ENCODE assay signal across 1 fruit fly cellular context in the genomic region with DNA sequence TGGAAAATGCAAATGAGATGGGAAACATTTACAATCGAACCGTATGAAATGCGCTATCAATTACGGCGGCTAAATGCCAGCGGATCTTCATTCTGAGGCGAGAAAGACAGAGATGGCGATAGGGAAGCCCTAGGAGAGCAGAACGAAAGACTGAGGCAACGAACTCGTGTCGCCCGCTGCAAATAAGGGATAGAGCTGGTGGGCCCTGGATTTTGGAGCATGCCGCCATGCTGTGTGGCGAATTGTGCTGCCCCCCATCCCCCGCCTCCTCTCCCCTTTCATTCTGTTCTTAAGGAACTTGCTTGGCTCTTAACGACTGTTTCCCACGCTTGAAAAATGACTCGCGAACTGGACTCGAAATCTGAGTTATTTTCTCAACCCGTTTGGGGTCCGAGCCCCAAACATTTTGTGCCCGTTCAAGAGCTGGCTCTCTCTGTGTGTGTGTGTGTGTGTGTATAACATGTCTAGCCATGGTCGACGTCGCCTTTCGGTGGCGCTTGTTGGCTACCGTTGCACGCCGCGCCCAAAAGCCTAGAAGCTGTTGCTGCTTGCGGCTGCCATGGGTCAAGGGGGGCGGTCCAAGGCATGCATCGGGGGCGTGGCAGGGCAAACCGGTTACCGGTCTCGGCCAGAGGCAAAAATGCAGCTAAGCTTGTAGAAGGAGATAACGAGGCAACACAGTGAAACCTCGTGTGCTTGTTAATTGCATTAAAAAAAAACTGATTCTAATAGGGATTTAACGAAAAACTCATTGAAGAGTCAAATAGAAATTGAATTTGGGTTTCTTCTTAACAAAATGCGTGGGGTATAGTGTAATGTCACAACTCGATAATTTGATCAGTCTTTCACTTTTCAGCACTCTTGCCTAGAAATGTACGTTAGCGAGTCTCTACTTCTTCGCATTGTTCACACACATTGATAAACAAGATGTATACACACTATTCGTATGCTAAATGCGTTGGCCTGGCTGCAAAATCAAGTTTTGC.
TF ChIP-seq lines count a peak whose summit lies in the region.

No protein-coding gene starts in this region.

TF ChIP-seq in whole organism, embryonic, 481 proteins besides CTCF, POLR2A, EP300 and RAD21 (continued from another document):
- 0 out of 2 replicates have a peak, but pooled peaks have one; percentile 13 for TF ChIP-seq Ptx1 (GFP tag; IDR thresholded peaks at IDR 0.05; lab: Robert Waterston, UW)
- no peak for TF ChIP-seq CG18619 (GFP tag; optimal IDR thresholded peaks at IDR 0.05; lab: Kevin White, UChicago)
- no peak for TF ChIP-seq Fer1 (GFP tag; optimal IDR thresholded peaks at IDR 0.05; lab: Kevin White, UChicago)
- TF ChIP-seq Atf-2 (GFP tag; optimal IDR thresholded peaks at IDR 0.05; lab: Kevin White, UChicago): no peak
- no peak for TF ChIP-seq C15 (GFP tag; IDR thresholded peaks at IDR 0.05; lab: Robert Waterston, UW)
- no peak for TF ChIP-seq CG12236 (GFP tag; optimal IDR thresholded peaks at IDR 0.05; lab: Kevin White, UChicago)
- TF ChIP-seq Dbx (GFP tag; IDR thresholded peaks at IDR 0.05; lab: Robert Waterston, UW): no peak
- no peak for TF ChIP-seq NfI (GFP tag; optimal IDR thresholded peaks at IDR 0.05; lab: Kevin White, UChicago)
- no peak for TF ChIP-seq pfk (GFP tag; optimal IDR thresholded peaks at IDR 0.05; lab: Kevin White, UChicago)
- no peak for TF ChIP-seq ind (GFP tag; optimal IDR thresholded peaks at IDR 0.05; lab: Kevin White, UChicago)
- TF ChIP-seq Elba2 (GFP tag; optimal IDR thresholded peaks at IDR 0.05; lab: Kevin White, UChicago): no peak
- no peak for TF ChIP-seq gce (GFP tag; IDR thresholded peaks at IDR 0.05; lab: Robert Waterston, UW)
- TF ChIP-seq D (optimal IDR thresholded peaks at IDR 0.05; lab: Kevin White, UChicago): no peak
- no peak for TF ChIP-seq D (GFP tag; optimal IDR thresholded peaks at IDR 0.05; lab: Kevin White, UChicago)
- no peak for TF ChIP-seq repo (GFP tag; optimal IDR thresholded peaks at IDR 0.05; lab: Kevin White, UChicago)
- TF ChIP-seq CG7786 (GFP tag; optimal IDR thresholded peaks at IDR 0.05; lab: Kevin White, UChicago): no peak
- no peak for TF ChIP-seq hbn (GFP tag; IDR thresholded peaks at IDR 0.05; lab: Robert Waterston, UW; ENCODE audit: partially characterized antibody)
- TF ChIP-seq CG3281 (GFP tag; optimal IDR thresholded peaks at IDR 0.05; lab: Kevin White, UChicago): no peak
- no peak for TF ChIP-seq Hr3 (GFP tag; optimal IDR thresholded peaks at IDR 0.05; lab: Kevin White, UChicago)
- TF ChIP-seq Side (GFP tag; optimal IDR thresholded peaks at IDR 0.05; lab: Kevin White, UChicago): no peak
- peak; percentile 16 for TF ChIP-seq CG7839 (tag; optimal IDR thresholded peaks at IDR 0.05; lab: Kevin White, UChicago)
- no peak; the same call in 1 of the 2 replicates for TF ChIP-seq CG6689 (GFP tag; IDR thresholded peaks at IDR 0.05; lab: Robert Waterston, UW)
- no peak for TF ChIP-seq CG1024 (GFP tag; IDR thresholded peaks at IDR 0.05; lab: Robert Waterston, UW)
- peak; percentile 8 for TF ChIP-seq CG1603 (tag; optimal IDR thresholded peaks at IDR 0.05; lab: Kevin White, UChicago)
- no peak for TF ChIP-seq CG10462 (GFP tag; optimal IDR thresholded peaks at IDR 0.05; lab: Kevin White, UChicago)
- no peak for TF ChIP-seq CG17328 (GFP tag; IDR thresholded peaks at IDR 0.05; lab: Robert Waterston, UW)
- no peak for TF ChIP-seq Ravus (GFP tag; IDR thresholded peaks at IDR 0.05; lab: Robert Waterston, UW)
- TF ChIP-seq HLH4C (GFP tag; IDR thresholded peaks at IDR 0.05; lab: Robert Waterston, UW; ENCODE audit: partially characterized antibody): no peak
- TF ChIP-seq YL-1 (GFP tag; optimal IDR thresholded peaks at IDR 0.05; lab: Kevin White, UChicago): no peak
- no peak for TF ChIP-seq Hmx (GFP tag; optimal IDR thresholded peaks at IDR 0.05; lab: Kevin White, UChicago)
- TF ChIP-seq nau (GFP tag; optimal IDR thresholded peaks at IDR 0.05; lab: Kevin White, UChicago): no peak
- TF ChIP-seq Chrac-16 (GFP tag; optimal IDR thresholded peaks at IDR 0.05; lab: Kevin White, UChicago): no peak
- TF ChIP-seq dati (GFP tag; IDR thresholded peaks at IDR 0.05; lab: Robert Waterston, UW): no peak
- TF ChIP-seq inv (GFP tag; IDR thresholded peaks at IDR 0.05; lab: Robert Waterston, UW; ENCODE audit: partially characterized antibody): no peak
- TF ChIP-seq unc-4 (GFP tag; IDR thresholded peaks at IDR 0.05; lab: Robert Waterston, UW; ENCODE audit: partially characterized antibody): no peak
- TF ChIP-seq Dip3 (GFP tag; optimal IDR thresholded peaks at IDR 0.05; lab: Kevin White, UChicago): no peak
- TF ChIP-seq CG34376 (GFP tag; optimal IDR thresholded peaks at IDR 0.05; lab: Kevin White, UChicago): no peak
- TF ChIP-seq Doc2 (GFP tag; IDR thresholded peaks at IDR 0.05; lab: Robert Waterston, UW): no peak
- TF ChIP-seq CG18476 (GFP tag; optimal IDR thresholded peaks at IDR 0.05; lab: Kevin White, UChicago): no peak
- no peak for TF ChIP-seq pita (GFP tag; optimal IDR thresholded peaks at IDR 0.05; lab: Kevin White, UChicago)
- TF ChIP-seq nerfin-1 (tag; optimal IDR thresholded peaks at IDR 0.05; lab: Kevin White, UChicago): no peak
- TF ChIP-seq CG6272 (GFP tag; IDR thresholded peaks at IDR 0.05; lab: Robert Waterston, UW): no peak
- TF ChIP-seq prd (optimal IDR thresholded peaks at IDR 0.05; lab: Kevin White, UChicago): no peak
- TF ChIP-seq prd (GFP tag; IDR thresholded peaks at IDR 0.05; lab: Robert Waterston, UW): no peak; the same call in 2 of the 3 replicates
- no peak for TF ChIP-seq tna (GFP tag; IDR thresholded peaks at IDR 0.05; lab: Robert Waterston, UW; ENCODE audit: partially characterized antibody)
- TF ChIP-seq Max (GFP tag; optimal IDR thresholded peaks at IDR 0.05; lab: Kevin White, UChicago): no peak
- no peak for TF ChIP-seq aop (GFP tag; IDR thresholded peaks at IDR 0.05; lab: Robert Waterston, UW)
- 0 out of 2 replicates have a peak, but pooled peaks have one; percentile 18 for TF ChIP-seq Xrp1 (GFP tag; IDR thresholded peaks at IDR 0.05; lab: Robert Waterston, UW)
- TF ChIP-seq insv (GFP tag; optimal IDR thresholded peaks at IDR 0.05; lab: Kevin White, UChicago): no peak
- TF ChIP-seq phol (tag; optimal IDR thresholded peaks at IDR 0.05; lab: Kevin White, UChicago): peak; percentile 15
- 0 out of 2 replicates have a peak, but pooled peaks have one; percentile 10 for TF ChIP-seq sisA (GFP tag; IDR thresholded peaks at IDR 0.05; lab: Robert Waterston, UW)
- no peak for TF ChIP-seq lilli (GFP tag; optimal IDR thresholded peaks at IDR 0.05; lab: Kevin White, UChicago)
- no peak for TF ChIP-seq CG11093 (GFP tag; IDR thresholded peaks at IDR 0.05; lab: Robert Waterston, UW)
- no peak for TF ChIP-seq CG17568 (GFP tag; optimal IDR thresholded peaks at IDR 0.05; lab: Kevin White, UChicago)
- no peak for TF ChIP-seq Adf1 (GFP tag; IDR thresholded peaks at IDR 0.05; lab: Robert Waterston, UW)
- TF ChIP-seq dan (GFP tag; IDR thresholded peaks at IDR 0.05; lab: Robert Waterston, UW): no peak
- no peak for TF ChIP-seq CG32772 (GFP tag; IDR thresholded peaks at IDR 0.05; lab: Robert Waterston, UW)
- no peak for TF ChIP-seq Stat92E (GFP tag; optimal IDR thresholded peaks at IDR 0.05; lab: Kevin White, UChicago)
- TF ChIP-seq Dll (GFP tag; IDR thresholded peaks at IDR 0.05; lab: Robert Waterston, UW; ENCODE audit: partially characterized antibody): no peak
- TF ChIP-seq kah (GFP tag; optimal IDR thresholded peaks at IDR 0.05; lab: Kevin White, UChicago): no peak
- no peak for TF ChIP-seq CG15073 (GFP tag; optimal IDR thresholded peaks at IDR 0.05; lab: Kevin White, UChicago)
- 0 out of 3 replicates have a peak, but pooled peaks have one; percentile 9 for TF ChIP-seq CG17361 (GFP tag; IDR thresholded peaks at IDR 0.05; lab: Robert Waterston, UW)
- TF ChIP-seq CG9817 (tag; optimal IDR thresholded peaks at IDR 0.05; lab: Kevin White, UChicago): no peak
- TF ChIP-seq unpg (GFP tag; optimal IDR thresholded peaks at IDR 0.05; lab: Kevin White, UChicago): no peak
- no peak for TF ChIP-seq CG13894 (tag; optimal IDR thresholded peaks at IDR 0.05; lab: Kevin White, UChicago)
- TF ChIP-seq gcm2 (GFP tag; optimal IDR thresholded peaks at IDR 0.05; lab: Kevin White, UChicago): no peak
- TF ChIP-seq CG3726 (GFP tag; IDR thresholded peaks at IDR 0.05; lab: Robert Waterston, UW): no peak
- no peak for TF ChIP-seq pros (GFP tag; optimal IDR thresholded peaks at IDR 0.05; lab: Kevin White, UChicago)
- no peak for TF ChIP-seq p53 (GFP tag; optimal IDR thresholded peaks at IDR 0.05; lab: Kevin White, UChicago)
- no peak for TF ChIP-seq Ada2b (GFP tag; IDR thresholded peaks at IDR 0.05; lab: Robert Waterston, UW)
- TF ChIP-seq CG9727 (GFP tag; optimal IDR thresholded peaks at IDR 0.05; lab: Kevin White, UChicago): no peak
- no peak for TF ChIP-seq CG11723 (GFP tag; optimal IDR thresholded peaks at IDR 0.05; lab: Kevin White, UChicago)
- TF ChIP-seq CG2875 (GFP tag; optimal IDR thresholded peaks at IDR 0.05; lab: Kevin White, UChicago): no peak
- TF ChIP-seq Lpt (GFP tag; optimal IDR thresholded peaks at IDR 0.05; lab: Kevin White, UChicago): no peak
- TF ChIP-seq mld (GFP tag; IDR thresholded peaks at IDR 0.05; lab: Robert Waterston, UW; ENCODE audit: partially characterized antibody): no peak
- no peak for TF ChIP-seq CG7357 (GFP tag; IDR thresholded peaks at IDR 0.05; lab: Robert Waterston, UW)
- no peak for TF ChIP-seq Mes4 (GFP tag; optimal IDR thresholded peaks at IDR 0.05; lab: Kevin White, UChicago)
- TF ChIP-seq Dip2 (GFP tag; IDR thresholded peaks at IDR 0.05; lab: Robert Waterston, UW): no peak
- no peak for TF ChIP-seq CG43689 (GFP tag; IDR thresholded peaks at IDR 0.05; lab: Robert Waterston, UW)
- no peak for TF ChIP-seq en (GFP tag; optimal IDR thresholded peaks at IDR 0.05; lab: Kevin White, UChicago)
- no peak for TF ChIP-seq ranshi (GFP tag; IDR thresholded peaks at IDR 0.05; lab: Robert Waterston, UW)
- TF ChIP-seq CrebB (tag; optimal IDR thresholded peaks at IDR 0.05; lab: Kevin White, UChicago): no peak
- TF ChIP-seq CG15601 (tag; optimal IDR thresholded peaks at IDR 0.05; lab: Kevin White, UChicago): no peak
- TF ChIP-seq BtbVII (GFP tag; optimal IDR thresholded peaks at IDR 0.05; lab: Kevin White, UChicago): no peak
- TF ChIP-seq Gsc (GFP tag; IDR thresholded peaks at IDR 0.05; lab: Robert Waterston, UW): no peak
- no peak for TF ChIP-seq corto (GFP tag; optimal IDR thresholded peaks at IDR 0.05; lab: Kevin White, UChicago)
- TF ChIP-seq Nf-YC (tag; optimal IDR thresholded peaks at IDR 0.05; lab: Kevin White, UChicago): no peak
- TF ChIP-seq tio (GFP tag; optimal IDR thresholded peaks at IDR 0.05; lab: Kevin White, UChicago): no peak
- no peak for TF ChIP-seq Hr39 (optimal IDR thresholded peaks at IDR 0.05; lab: Kevin White, UChicago)
- TF ChIP-seq CG10209 (GFP tag; optimal IDR thresholded peaks at IDR 0.05; lab: Kevin White, UChicago): no peak
- 0 out of 3 replicates have a peak, but pooled peaks have one; percentile 37 for TF ChIP-seq CG11695 (GFP tag; IDR thresholded peaks at IDR 0.05; lab: Robert Waterston, UW)
- no peak for TF ChIP-seq CG7963 (GFP tag; IDR thresholded peaks at IDR 0.05; lab: Robert Waterston, UW; ENCODE audit: partially characterized antibody)
- TF ChIP-seq CG30431 (GFP tag; optimal IDR thresholded peaks at IDR 0.05; lab: Kevin White, UChicago): no peak
- no peak for TF ChIP-seq CG1233 (GFP tag; optimal IDR thresholded peaks at IDR 0.05; lab: Kevin White, UChicago)
- TF ChIP-seq slou (GFP tag; optimal IDR thresholded peaks at IDR 0.05; lab: Kevin White, UChicago): no peak
- TF ChIP-seq scrt (GFP tag; optimal IDR thresholded peaks at IDR 0.05; lab: Kevin White, UChicago): no peak
- no peak for TF ChIP-seq fru (optimal IDR thresholded peaks at IDR 0.05; lab: Kevin White, UChicago)
- TF ChIP-seq B-H1 (GFP tag; IDR thresholded peaks at IDR 0.05; lab: Robert Waterston, UW): no peak
- TF ChIP-seq sd (tag; optimal IDR thresholded peaks at IDR 0.05; lab: Kevin White, UChicago): peak; percentile 54
- no peak for TF ChIP-seq NC2α (GFP tag; optimal IDR thresholded peaks at IDR 0.05; lab: Kevin White, UChicago)
- TF ChIP-seq CG17802 (tag; optimal IDR thresholded peaks at IDR 0.05; lab: Kevin White, UChicago): no peak
- TF ChIP-seq pho (GFP tag; optimal IDR thresholded peaks at IDR 0.05; lab: Kevin White, UChicago): no peak
- TF ChIP-seq HLH3B (GFP tag; IDR thresholded peaks at IDR 0.05; lab: Robert Waterston, UW): 0 out of 2 replicates have a peak, but pooled peaks have one; percentile 28
- TF ChIP-seq jigr1 (GFP tag; IDR thresholded peaks at IDR 0.05; lab: Robert Waterston, UW): no peak
- TF ChIP-seq CG10147 (GFP tag; optimal IDR thresholded peaks at IDR 0.05; lab: Kevin White, UChicago): no peak
- TF ChIP-seq CG10274 (GFP tag; optimal IDR thresholded peaks at IDR 0.05; lab: Kevin White, UChicago): no peak
- no peak for TF ChIP-seq otp (GFP tag; IDR thresholded peaks at IDR 0.05; lab: Robert Waterston, UW)
- no peak for TF ChIP-seq Jarid2 (GFP tag; optimal IDR thresholded peaks at IDR 0.05; lab: Kevin White, UChicago)
- no peak for TF ChIP-seq zf30C (GFP tag; optimal IDR thresholded peaks at IDR 0.05; lab: Kevin White, UChicago)
- no peak for TF ChIP-seq chinmo (GFP tag; IDR thresholded peaks at IDR 0.05; lab: Robert Waterston, UW; ENCODE audit: partially characterized antibody)
- no peak for TF ChIP-seq eve (GFP tag; optimal IDR thresholded peaks at IDR 0.05; lab: Kevin White, UChicago)
- no peak for TF ChIP-seq tin (GFP tag; optimal IDR thresholded peaks at IDR 0.05; lab: Kevin White, UChicago)
- TF ChIP-seq CG32532 (GFP tag; IDR thresholded peaks at IDR 0.05; lab: Robert Waterston, UW): no peak
- TF ChIP-seq dimm (GFP tag; IDR thresholded peaks at IDR 0.05; lab: Robert Waterston, UW): no peak
- no peak for TF ChIP-seq vnd (GFP tag; IDR thresholded peaks at IDR 0.05; lab: Robert Waterston, UW; ENCODE audit: partially characterized antibody)
- no peak for TF ChIP-seq Tbp (GFP tag; optimal IDR thresholded peaks at IDR 0.05; lab: Kevin White, UChicago)
- no peak for TF ChIP-seq fd3F (GFP tag; optimal IDR thresholded peaks at IDR 0.05; lab: Kevin White, UChicago)
- TF ChIP-seq so (GFP tag; IDR thresholded peaks at IDR 0.05; lab: Robert Waterston, UW): no peak
- peak; percentile 5 for TF ChIP-seq CG13424 (tag; optimal IDR thresholded peaks at IDR 0.05; lab: Kevin White, UChicago)
- TF ChIP-seq rib (GFP tag; IDR thresholded peaks at IDR 0.05; lab: Robert Waterston, UW): no peak
- TF ChIP-seq CG1602 (GFP tag; optimal IDR thresholded peaks at IDR 0.05; lab: Kevin White, UChicago): no peak
- TF ChIP-seq CG12942 (GFP tag; optimal IDR thresholded peaks at IDR 0.05; lab: Kevin White, UChicago): no peak
- TF ChIP-seq zen (tag; optimal IDR thresholded peaks at IDR 0.05; lab: Kevin White, UChicago): no peak
- no peak for TF ChIP-seq maf-S (GFP tag; optimal IDR thresholded peaks at IDR 0.05; lab: Kevin White, UChicago)
- no peak for TF ChIP-seq Nf-YB (GFP tag; optimal IDR thresholded peaks at IDR 0.05; lab: Kevin White, UChicago)
